Worm (Caenorhabditis elegans) whole organism, L3 larva: ENCODE data around the gene M03E7.3.

Experiments used
- aly-2 ChIP-seq: fragments of 150-350 bp; optimal IDR thresholded peaks from 2 replicates; lab custom pipeline; 2014; ENCODE audit warnings: missing biosample characterization, missing genetic modification characterization
- mdl-1 ChIP-seq: fragments of 150-350 bp; optimal IDR thresholded peaks from 2 replicates; lab custom pipeline; 2014; ENCODE audit warnings: missing biosample characterization, missing genetic modification characterization
- nhr-11 ChIP-seq: fragments of 150-350 bp; optimal IDR thresholded peaks from 2 replicates; lab custom pipeline; 2014; ENCODE audit warnings: missing biosample characterization, missing genetic modification characterization
- nhr-12 ChIP-seq: fragments of 150-350 bp; optimal IDR thresholded peaks from 2 replicates; lab custom pipeline; 2014; ENCODE audit warnings: missing biosample characterization, missing genetic modification characterization
- nhr-76 ChIP-seq: fragments of 150-350 bp; sonication (generic microtip); optimal IDR thresholded peaks from 5 replicates; lab custom pipeline; 2014; ENCODE audit warnings: missing biosample characterization, missing genetic modification characterization
- snpc-4 ChIP-seq: fragments of 150-350 bp; optimal IDR thresholded peaks from 2 replicates; lab custom pipeline; 2014; ENCODE audit warnings: missing biosample characterization, missing genetic modification characterization
- tbx-2 ChIP-seq: sonication (generic microtip); optimal IDR thresholded peaks from 2 replicates; lab custom pipeline; 2016; ENCODE audit warnings: mild to moderate bottlenecking, missing genetic modification characterization, missing compliant biosample characterization
- ztf-4 ChIP-seq: fragments of 150-350 bp; optimal IDR thresholded peaks from 2 replicates; lab custom pipeline; 2014; ENCODE audit warnings: missing biosample characterization, missing genetic modification characterization

DNA sequence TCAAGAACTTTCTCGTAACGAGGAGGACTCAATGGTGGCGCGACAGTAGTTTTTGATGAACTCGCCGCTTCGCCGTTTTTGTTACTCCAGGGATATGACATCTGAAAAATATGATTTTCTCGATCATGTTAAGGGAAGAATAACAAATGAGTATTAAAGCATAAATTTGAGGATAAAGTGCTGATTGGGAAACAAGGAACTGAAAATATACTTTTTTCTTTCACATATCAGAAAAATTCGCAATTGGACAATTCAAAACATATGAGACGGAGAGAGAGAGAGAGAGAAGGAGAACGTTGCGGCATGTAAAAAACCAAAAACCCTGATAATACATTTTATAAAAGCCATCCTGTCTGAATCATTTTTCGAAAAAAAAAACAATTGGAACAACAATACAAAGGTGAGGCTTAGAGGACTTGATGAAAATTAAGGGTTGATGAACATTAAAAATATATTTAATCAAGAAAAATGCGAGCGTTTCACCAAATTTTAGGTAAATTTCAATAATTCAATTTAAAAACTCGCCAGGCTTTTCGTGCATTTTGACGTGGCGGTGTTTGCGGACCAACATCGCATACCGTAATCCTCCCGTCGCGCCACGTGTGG lies 45.9 kb downstream of the M03E7.3 start, which contains the start of the genes mut-14 and C14C11.2:
- TF ChIP-seq nhr-76 (no peak), aly-2 (tag; lab: Kevin White, UChicago) (no peak), mdl-1 (no peak), ztf-4 (tag; lab: Kevin White, UChicago) (no peak), tbx-2 (tag; lab: Kevin White, UChicago) (no peak), nhr-11 (tag; lab: Kevin White, UChicago) (no peak), nhr-12 (tag; lab: Kevin White, UChicago) (no peak), snpc-4 (tag; lab: Kevin White, UChicago) (no peak)
